Worm (Caenorhabditis elegans): Measurements from ENCODE around the gene natc-1.

natc-1 gene

ce11 chrV:8462074-8462473 is at the start of gene natc-1, which contains the start of gene dnj-22:
TSS of gene natc-1 (plus strand) at chrV:8462359.
TSS of gene dnj-22 (minus strand) at chrV:8462120.
- TF ChIP-seq F39B2.1 (GFP tag; IDR thresholded peaks at IDR 0.05) (no peak), C17E4.6 (GFP tag; IDR thresholded peaks at IDR 0.05) (no peak), ztf-18 (tag; optimal IDR thresholded peaks at IDR 0.05) (no peak), ztf-25 (GFP tag; IDR thresholded peaks at IDR 0.05) (no peak), mcd-1 (GFP tag; IDR thresholded peaks at IDR 0.05) (peak; percentile 94), F10E7.11 (tag; optimal IDR thresholded peaks at IDR 0.05) (no peak), ztf-3 (GFP tag; optimal IDR thresholded peaks at IDR 0.05) (no peak), tbp1 (GFP tag; optimal IDR thresholded peaks at IDR 0.05) (peak; percentile 41), ceh-58 (GFP tag; IDR thresholded peaks at IDR 0.05) (no peak), rcor-1 (GFP tag; IDR thresholded peaks at IDR 0.05) (no peak), rec-8 (tag; optimal IDR thresholded peaks at IDR 0.05) (no peak), gei-17 (GFP tag; optimal IDR thresholded peaks at IDR 0.05) (no peak), dpl-1 (GFP tag; optimal IDR thresholded peaks at IDR 0.05) (no peak), sptf-2 (GFP tag; optimal IDR thresholded peaks at IDR 0.05) (no peak), ets-4 (GFP tag; optimal IDR thresholded peaks at IDR 0.05) (no peak), egrh-3 (GFP tag; IDR thresholded peaks at IDR 0.05) (no peak), aptf-3 (GFP tag; IDR thresholded peaks at IDR 0.05) (no peak), ceh-27 (GFP tag; optimal IDR thresholded peaks at IDR 0.05) (no peak), ztf-22 (GFP tag; optimal IDR thresholded peaks at IDR 0.05) (no peak), nfya-2 (GFP tag; IDR thresholded peaks at IDR 0.05) (no peak), Y95B8A.8 (GFP tag; IDR thresholded peaks at IDR 0.05) (no peak), dpff-1 (tag; optimal IDR thresholded peaks at IDR 0.05) (no peak), mel-28 (tag; optimal IDR thresholded peaks at IDR 0.05; ENCODE audit: borderline replicate concordance) (no peak), hsf-1 (GFP tag; IDR thresholded peaks at IDR 0.05) (no peak), tlf-1 (GFP tag; optimal IDR thresholded peaks at IDR 0.05) (no peak), nhr-90 (tag; optimal IDR thresholded peaks at IDR 0.05) (no peak), K11D2.4 (GFP tag; IDR thresholded peaks at IDR 0.05) (no peak), die-1 (tag; optimal IDR thresholded peaks at IDR 0.05) (no peak), him-1 (tag; optimal IDR thresholded peaks at IDR 0.05) (no peak), unc-62 (GFP tag; optimal IDR thresholded peaks at IDR 0.05) (no peak), bed-2 (GFP tag; IDR thresholded peaks at IDR 0.05) (no peak), ztf-6 (GFP tag; IDR thresholded peaks at IDR 0.05) (no peak), nfyb-1 (GFP tag; IDR thresholded peaks at IDR 0.05) (no peak), hlh-26 (GFP tag; conservative IDR thresholded peaks at IDR 0.05) (no peak), lin-26 (GFP tag; IDR thresholded peaks at IDR 0.05) (no peak), ceh-40 (GFP tag; IDR thresholded peaks at IDR 0.05) (no peak), ekl-4 (GFP tag; IDR thresholded peaks at IDR 0.05) (no peak), F37B4.10 (GFP tag; IDR thresholded peaks at IDR 0.05) (no peak), atf-7 (tag; optimal IDR thresholded peaks at IDR 0.05) (no peak), snpc-4 (GFP tag; optimal IDR thresholded peaks at IDR 0.05) (peak; percentile 38), snpc-4 (tag; optimal IDR thresholded peaks at IDR 0.05) (peak in 3 of 4 experiments; percentile 14 to 59 (median 59)), mes-4 (tag; optimal IDR thresholded peaks at IDR 0.05) (no peak), fkh-3 (tag; optimal IDR thresholded peaks at IDR 0.05) (no peak), attf-5 (GFP tag; optimal IDR thresholded peaks at IDR 0.05) (peak; percentile 48), C06A6.2 (GFP tag; conservative IDR thresholded peaks at IDR 0.05) (no peak), B0019.2 (GFP tag; conservative IDR thresholded peaks at IDR 0.05) (no peak), hmg-1.2 (GFP tag; IDR thresholded peaks at IDR 0.05) (no peak; the same call in 1 of the 2 replicates), tbx-9 (tag; optimal IDR thresholded peaks at IDR 0.05; ENCODE audit: borderline replicate concordance) (no peak), F33H1.4 (GFP tag; IDR thresholded peaks at IDR 0.05) (no peak), somi-1 (GFP tag; optimal IDR thresholded peaks at IDR 0.05) (no peak)

All from whole organism, young adult.